Worm (Caenorhabditis elegans) whole organism, L1 larva: ENCODE measurements around the gene R04D3.2.
A peak's percentile ranks its signal among the peaks of the same experiment; 100 is the strongest.

Experiments
- C16A3.4 ChIP-seq: fragments of 150-350 bp; optimal IDR thresholded peaks from 2 replicates; lab custom pipeline; 2014; ENCODE audit warnings: missing biosample characterization, missing genetic modification characterization
- C34B4.2 ChIP-seq: sonication (generic microtip); optimal IDR thresholded peaks from 2 replicates; lab custom pipeline; 2017; ENCODE audit warnings: mild to moderate bottlenecking, missing genetic modification characterization, missing compliant biosample characterization
- F16B12.6 ChIP-seq: fragments of 150-350 bp; optimal IDR thresholded peaks from 2 replicates; lab custom pipeline; 2014; ENCODE audit warnings: missing biosample characterization, missing genetic modification characterization
- Y116A8C.19 ChIP-seq: sonication (generic microtip); optimal IDR thresholded peaks from 2 replicates; lab custom pipeline; 2016; ENCODE audit warnings: missing compliant biosample characterization, missing genetic modification characterization, borderline replicate concordance
- aha-1 ChIP-seq: fragments of 150-350 bp; optimal IDR thresholded peaks from 2 replicates; lab custom pipeline; 2014; ENCODE audit warnings: missing biosample characterization, missing genetic modification characterization
- alr-1 ChIP-seq: fragments of 200-800 bp; sonication (Bioruptor generic); optimal IDR thresholded peaks from 2 replicates; lab custom pipeline; 2018; ENCODE audit warnings: borderline replicate concordance, mild to moderate bottlenecking, missing genetic modification characterization, missing compliant biosample characterization
- ama-1 ChIP-seq: fragments of 150-350 bp; optimal IDR thresholded peaks from 2 replicates; lab custom pipeline; 2014
- dpl-1 ChIP-seq, 3 experiments: fragments of 150-350 bp in 2 of 3; sonication (generic microtip) in 1 of 3; optimal IDR thresholded peaks; 2 replicates each; lab custom pipeline; 2014 to 2017; ENCODE audit warnings: missing biosample characterization in 3 of 3, missing genetic modification characterization in 3 of 3, missing genetic modification reagents in 3 of 3
- efl-1 ChIP-seq, 4 experiments: fragments of 150-350 bp; optimal IDR thresholded peaks in 3 of 4; peaks in 1 of 4; 1 replicate in 1 of 4; 2 replicates in 3 of 4; lab custom pipeline; 2014; ENCODE audit warnings: missing biosample characterization in 2 of 4, missing genetic modification characterization in 2 of 4, missing genetic modification reagents in 2 of 4
- elt-2 ChIP-seq: sonication (generic microtip); optimal IDR thresholded peaks from 2 replicates; lab custom pipeline; 2016; ENCODE audit warnings: missing genetic modification characterization, mild to moderate bottlenecking, inconsistent platforms, missing compliant biosample characterization, missing genetic modification reagents
- elt-3 ChIP-seq, 6 experiments: fragments of 150-350 bp in 1 of 6; sonication (generic microtip); optimal IDR thresholded peaks; 2 replicates each; lab custom pipeline; 2017 to 2018; ENCODE audit warnings: missing biosample characterization in 6 of 6, missing genetic modification characterization in 6 of 6, inconsistent platforms in 1 of 6
- ets-5 ChIP-seq: fragments of 200-800 bp; sonication (Bioruptor generic); IDR thresholded peaks from 2 replicates; pipeline ENCODE4 v1.3.6; 2022; ENCODE audit warnings: missing genetic modification characterization, missing compliant biosample characterization
- fkh-10 ChIP-seq: sonication (generic microtip); optimal IDR thresholded peaks from 2 replicates; lab custom pipeline; 2017; ENCODE audit warnings: missing biosample characterization, missing genetic modification reagents, missing genetic modification characterization
- fkh-4 ChIP-seq: sonication (generic microtip); optimal IDR thresholded peaks from 2 replicates; lab custom pipeline; 2016; ENCODE audit warnings: missing compliant biosample characterization, missing genetic modification characterization, borderline replicate concordance
- fkh-8 ChIP-seq: sonication (generic microtip); optimal IDR thresholded peaks from 2 replicates; lab custom pipeline; 2016; ENCODE audit warnings: mild to moderate bottlenecking, missing genetic modification characterization, missing compliant biosample characterization
- isw-1 ChIP-seq: fragments of 200-800 bp; sonication (Bioruptor generic); IDR thresholded peaks from 2 replicates; pipeline ENCODE4 v1.3.6; 2022; ENCODE audit warnings: missing genetic modification characterization, missing compliant biosample characterization
- jun-1 ChIP-seq: fragments of 150-350 bp; optimal IDR thresholded peaks from 2 replicates; lab custom pipeline; 2014; ENCODE audit warnings: missing biosample characterization, missing genetic modification reagents, missing genetic modification characterization
- lin-15B ChIP-seq: fragments of 150-350 bp; sonication (generic microtip); optimal IDR thresholded peaks from 3 replicates; lab custom pipeline; 2014; ENCODE audit warnings: missing biosample characterization, missing genetic modification characterization
- lin-35 ChIP-seq, 2 experiments: fragments of 150-350 bp; optimal IDR thresholded peaks; 2 replicates each; lab custom pipeline; 2014; ENCODE audit warnings: missing biosample characterization in 2 of 2, missing genetic modification characterization in 2 of 2, missing genetic modification reagents in 2 of 2
- lin-39 ChIP-seq: fragments of 150-350 bp; optimal IDR thresholded peaks from 2 replicates; lab custom pipeline; 2014; ENCODE audit warnings: missing biosample characterization, missing genetic modification reagents, missing genetic modification characterization
- lir-3 ChIP-seq: sonication (generic microtip); optimal IDR thresholded peaks from 2 replicates; lab custom pipeline; 2016; ENCODE audit warnings: mild to moderate bottlenecking, missing genetic modification characterization, moderate library complexity, missing compliant biosample characterization; ENCODE audit not compliant: poor library complexity
- mab-9 ChIP-seq: fragments of 200-800 bp; sonication (Bioruptor generic); IDR thresholded peaks from 2 replicates; pipeline ENCODE4 v1.3.6; 2022; ENCODE audit warnings: missing genetic modification reagents, missing genetic modification characterization, missing compliant biosample characterization
- mdl-1 ChIP-seq, 2 experiments: fragments of 150-350 bp; optimal IDR thresholded peaks; 2 replicates each; lab custom pipeline; 2014 to 2017; ENCODE audit warnings: missing biosample characterization in 2 of 2, missing genetic modification characterization in 2 of 2, inconsistent platforms in 1 of 2
- mef-2 ChIP-seq: fragments of 150-350 bp; optimal IDR thresholded peaks from 2 replicates; lab custom pipeline; 2014; ENCODE audit warnings: missing biosample characterization, missing genetic modification characterization
- mep-1 ChIP-seq: fragments of 150-350 bp; optimal IDR thresholded peaks from 2 replicates; lab custom pipeline; 2014; ENCODE audit warnings: missing biosample characterization, missing genetic modification characterization
- nhr-11 ChIP-seq: fragments of 150-350 bp; optimal IDR thresholded peaks from 2 replicates; lab custom pipeline; 2014; ENCODE audit warnings: missing biosample characterization, missing genetic modification characterization
- nhr-19 ChIP-seq: fragments of 200-800 bp; sonication (Bioruptor generic); conservative IDR thresholded peaks from 2 replicates; pipeline ENCODE4 v1.3.6; 2022; ENCODE audit warnings: missing genetic modification characterization, missing compliant biosample characterization
- nhr-20 ChIP-seq: sonication (generic microtip); optimal IDR thresholded peaks from 2 replicates; lab custom pipeline; 2016; ENCODE audit warnings: mild to moderate bottlenecking, missing genetic modification characterization, missing compliant biosample characterization
- nhr-237 ChIP-seq: fragments of 150-350 bp; optimal IDR thresholded peaks from 2 replicates; lab custom pipeline; 2014; ENCODE audit warnings: missing biosample characterization, missing genetic modification characterization
- nhr-71 ChIP-seq: sonication (generic microtip); optimal IDR thresholded peaks from 2 replicates; lab custom pipeline; 2016; ENCODE audit warnings: mild to moderate bottlenecking, missing genetic modification characterization, moderate library complexity, missing compliant biosample characterization
- nhr-76 ChIP-seq: sonication (generic microtip); optimal IDR thresholded peaks from 2 replicates; lab custom pipeline; 2017; ENCODE audit warnings: missing biosample characterization, missing genetic modification characterization
- pag-3 ChIP-seq: sonication (generic microtip); optimal IDR thresholded peaks from 2 replicates; lab custom pipeline; 2017; ENCODE audit warnings: missing genetic modification characterization, mild to moderate bottlenecking, missing compliant biosample characterization, antibody characterized with exemption, borderline replicate concordance; ENCODE audit not compliant: insufficient read depth
- pax-3 ChIP-seq: fragments of 200-800 bp; sonication (Bioruptor generic); optimal IDR thresholded peaks from 2 replicates; lab custom pipeline; 2018; ENCODE audit warnings: mild to moderate bottlenecking, missing genetic modification characterization, moderate library complexity, missing compliant biosample characterization
- rnt-1 ChIP-seq: sonication (generic microtip); optimal IDR thresholded peaks from 2 replicates; lab custom pipeline; 2016; ENCODE audit warnings: mild to moderate bottlenecking, missing genetic modification characterization, moderate library complexity, missing compliant biosample characterization
- skn-1 ChIP-seq: fragments of 150-350 bp; optimal IDR thresholded peaks from 2 replicates; lab custom pipeline; 2014; ENCODE audit warnings: missing biosample characterization, missing genetic modification characterization
- snpc-4 ChIP-seq: fragments of 150-350 bp; optimal IDR thresholded peaks from 2 replicates; lab custom pipeline; 2014; ENCODE audit warnings: missing biosample characterization, missing genetic modification characterization
- snu-23 ChIP-seq: sonication (generic microtip); optimal IDR thresholded peaks from 2 replicates; lab custom pipeline; 2016; ENCODE audit warnings: missing genetic modification characterization, missing compliant biosample characterization
- sptf-1 ChIP-seq: fragments of 150-350 bp; optimal IDR thresholded peaks from 2 replicates; lab custom pipeline; 2014; ENCODE audit warnings: missing biosample characterization, missing genetic modification characterization
- sup-37 ChIP-seq: fragments of 200-800 bp; sonication (Bioruptor generic); optimal IDR thresholded peaks from 2 replicates; lab custom pipeline; 2018; ENCODE audit warnings: mild to moderate bottlenecking, missing genetic modification characterization, missing compliant biosample characterization
- swsn-7 ChIP-seq: sonication (generic microtip); optimal IDR thresholded peaks from 2 replicates; lab custom pipeline; 2016; ENCODE audit warnings: missing genetic modification characterization, missing compliant biosample characterization
- tbx-2 ChIP-seq: sonication (generic microtip); optimal IDR thresholded peaks from 2 replicates; lab custom pipeline; 2016; ENCODE audit warnings: missing genetic modification characterization, missing compliant biosample characterization
- tlp-1 ChIP-seq: fragments of 150-350 bp; optimal IDR thresholded peaks from 2 replicates; lab custom pipeline; 2014; ENCODE audit warnings: missing biosample characterization, missing genetic modification characterization
- unc-86 ChIP-seq: sonication (generic microtip); optimal IDR thresholded peaks from 2 replicates; lab custom pipeline; 2016; ENCODE audit warnings: missing genetic modification characterization, missing compliant biosample characterization
- unc-98 ChIP-seq: fragments of 200-800 bp; sonication (Bioruptor generic); IDR thresholded peaks from 2 replicates; pipeline ENCODE4 v1.3.6; 2022; ENCODE audit warnings: missing genetic modification characterization, missing compliant biosample characterization
- vab-15 ChIP-seq: sonication (generic microtip); optimal IDR thresholded peaks from 2 replicates; lab custom pipeline; 2017; ENCODE audit warnings: missing genotype, mild to moderate bottlenecking, missing genetic modification characterization, missing compliant biosample characterization
- zag-1 ChIP-seq: fragments of 150-350 bp; optimal IDR thresholded peaks from 2 replicates; lab custom pipeline; 2014; ENCODE audit warnings: missing biosample characterization, missing genetic modification characterization
- ztf-4 ChIP-seq: fragments of 150-350 bp; optimal IDR thresholded peaks from 2 replicates; lab custom pipeline; 2014; ENCODE audit warnings: missing biosample characterization, missing genetic modification characterization

The R04D3.2 gene

DNA sequence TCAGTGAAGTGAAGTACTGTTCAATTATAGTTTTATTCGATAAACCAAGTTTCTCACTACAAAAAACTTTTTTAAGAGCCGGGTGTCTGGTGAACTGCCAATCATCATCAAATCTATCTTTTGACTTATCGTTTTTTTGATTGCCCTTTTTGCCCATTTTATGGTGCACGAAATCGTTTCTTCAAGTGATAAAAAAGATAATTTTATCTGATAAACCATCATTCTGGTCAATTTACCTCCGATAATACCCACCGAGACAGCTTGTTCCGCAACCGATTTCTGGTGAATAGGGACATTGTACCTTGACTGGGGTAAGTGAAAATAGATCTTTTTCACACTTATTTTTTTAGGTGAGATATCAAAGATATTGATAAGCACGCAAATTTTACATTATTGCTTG, 28.9 kb downstream of the R04D3.2 start, which contains the start of gene K08H2.10:
Gene K08H2.10 (plus strand): TSS at position 230 of the 400 bp plus-strand sequence.
- no peak for TF ChIP-seq skn-1 (tag; lab: Kevin White, UChicago)
- TF ChIP-seq pax-3 (tag; lab: Kevin White, UChicago) = no peak
- TF ChIP-seq elt-2 (tag; lab: Kevin White, UChicago) = peak; percentile 82
- no peak for TF ChIP-seq lir-3
- no peak for TF ChIP-seq jun-1 (tag; lab: Kevin White, UChicago)
- no peak for TF ChIP-seq elt-3 (tag; optimal IDR thresholded peaks at IDR 0.05; lab: Kevin White, UChicago)
- TF ChIP-seq swsn-7 = no peak
- TF ChIP-seq aha-1 = no peak
- no peak for TF ChIP-seq Y116A8C.19
- TF ChIP-seq lin-15B = no peak
- no peak for TF ChIP-seq efl-1 (optimal IDR thresholded peaks at IDR 0.05; lab: Kevin White, UChicago)
- peak in 1 of 2 experiments; percentile 41 for TF ChIP-seq efl-1 (GFP tag; optimal IDR thresholded peaks at IDR 0.05 in 1 of 2; lab: Kevin White, UChicago)
- peak; percentile 77 for TF ChIP-seq tlp-1 (tag; lab: Kevin White, UChicago)
- TF ChIP-seq dpl-1 (GFP tag; optimal IDR thresholded peaks at IDR 0.05; lab: Kevin White, UChicago) = no peak

DNA sequence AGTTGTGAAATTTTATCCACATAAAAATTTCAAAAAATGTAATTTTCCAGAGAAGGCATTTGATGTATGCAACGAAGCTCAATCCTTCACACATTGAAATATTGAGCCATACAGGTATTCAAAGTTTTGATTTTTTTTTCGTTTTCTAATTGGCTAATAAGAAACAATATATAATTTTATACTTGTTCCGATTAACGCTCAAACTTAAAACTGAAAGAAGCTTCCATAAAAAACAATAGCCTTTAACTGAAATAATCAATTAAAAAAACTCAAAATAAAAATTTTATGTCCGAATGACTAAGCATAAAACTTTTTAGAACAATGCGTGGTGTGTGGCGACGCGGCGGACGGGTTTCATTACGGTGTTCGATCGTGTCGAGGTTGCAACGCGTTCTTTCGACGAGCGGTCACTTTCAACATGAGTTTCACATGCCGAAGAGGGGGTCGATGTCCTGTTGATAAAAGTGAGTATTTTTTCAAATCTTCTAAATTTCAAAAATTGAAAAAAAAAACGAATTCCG, 34.5 kb downstream of the R04D3.2 start, which contains the start of gene nhr-32:
Gene nhr-32 (plus strand): TSS at position 51 of the 521 bp plus-strand sequence.
- no peak for TF ChIP-seq ztf-4 (tag; lab: Kevin White, UChicago)
- TF ChIP-seq mef-2 = no peak
- no peak for TF ChIP-seq zag-1 (tag; lab: Kevin White, UChicago)
- no peak for TF ChIP-seq nhr-71 (tag; lab: Kevin White, UChicago)
- no peak for TF ChIP-seq fkh-8 (tag; lab: Kevin White, UChicago)
- TF ChIP-seq nhr-19 (GFP tag; lab: Robert Waterston, UW) = no peak
- TF ChIP-seq sptf-1 = no peak
- no peak for TF ChIP-seq rnt-1
- TF ChIP-seq unc-86 = no peak
- no peak for TF ChIP-seq pax-3 (tag; lab: Kevin White, UChicago)
- no peak for TF ChIP-seq alr-1
- TF ChIP-seq ama-1 (lab: Kevin White, UChicago) = no peak
- TF ChIP-seq nhr-11 (tag; lab: Kevin White, UChicago) = no peak
- TF ChIP-seq fkh-4 (tag; lab: Kevin White, UChicago) = no peak
- TF ChIP-seq, all 84 proteins: peak for 0

DNA sequence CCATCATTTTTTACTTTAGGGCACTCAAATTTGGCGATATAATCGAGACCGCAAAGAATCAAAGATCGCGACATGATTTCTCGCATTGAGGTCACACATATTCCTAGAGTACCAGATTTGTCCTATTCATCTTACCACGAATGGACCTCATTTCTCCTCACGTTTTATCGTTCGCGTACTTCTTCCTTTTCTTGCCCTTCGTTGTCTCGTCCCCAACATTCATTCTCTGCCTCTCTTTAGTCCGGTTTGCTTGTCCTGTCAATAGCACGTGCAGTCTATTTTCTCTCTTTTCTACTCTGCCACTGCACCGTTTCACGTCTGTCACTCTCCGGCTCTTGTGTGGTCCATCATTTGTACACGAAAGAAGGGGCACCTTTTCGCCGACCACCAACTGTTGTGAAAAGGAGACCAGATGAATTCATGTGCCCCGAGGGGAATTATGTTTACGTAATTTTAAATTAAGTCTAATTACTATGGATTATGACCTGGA, 35.0 kb downstream of the R04D3.2 start:
- TF ChIP-seq snpc-4 (tag; lab: Kevin White, UChicago) (peak; percentile 17), ama-1 (lab: Kevin White, UChicago) (no peak), lin-15B (no peak), snu-23 (GFP tag; lab: Kevin White, UChicago) (peak; percentile 84), vab-15 (tag; lab: Kevin White, UChicago) (peak; percentile 39), nhr-237 (tag; lab: Kevin White, UChicago) (peak; percentile 28), tbx-2 (peak; percentile 67), nhr-20 (tag; lab: Kevin White, UChicago) (peak; percentile 89), nhr-76 (tag; lab: Kevin White, UChicago) (no peak), unc-98 (GFP tag; lab: Robert Waterston, UW) (no peak), fkh-10 (GFP tag; lab: Kevin White, UChicago) (peak; percentile 8), tlp-1 (tag; lab: Kevin White, UChicago) (no peak), ets-5 (GFP tag; lab: Robert Waterston, UW) (no peak), mab-9 (GFP tag; lab: Robert Waterston, UW) (0 out of 2 replicates have a peak, but pooled peaks have one; percentile 19), mdl-1 (tag; optimal IDR thresholded peaks at IDR 0.05; lab: Kevin White, UChicago) (peak; percentile 86 to 97), pag-3 (tag; lab: Kevin White, UChicago) (peak; percentile 26), lir-3 (no peak), mep-1 (tag; lab: Kevin White, UChicago) (peak; percentile 85), lin-35 (GFP tag; optimal IDR thresholded peaks at IDR 0.05; lab: Kevin White, UChicago) (peak; percentile 64 to 74), unc-86 (peak; percentile 55), C16A3.4 (tag; lab: Kevin White, UChicago) (peak; percentile 54), F16B12.6 (tag; lab: Kevin White, UChicago) (no peak), isw-1 (GFP tag; lab: Robert Waterston, UW) (no peak; the same call in none of the 2 replicates), nhr-19 (GFP tag; lab: Robert Waterston, UW) (peak; percentile 65), nhr-71 (tag; lab: Kevin White, UChicago) (peak; percentile 89), lin-39 (tag; lab: Kevin White, UChicago) (no peak), C34B4.2 (tag; lab: Kevin White, UChicago) (no peak), sptf-1 (no peak), Y116A8C.19 (no peak), sup-37 (no peak)
